Worm (Caenorhabditis elegans) whole organism, young adult: ENCODE data around the gene npp-5.

ENCODE experiments used
- K12H6.12 ChIP-seq: fragments of 200-800 bp; sonication (Bioruptor generic); optimal IDR thresholded peaks from 2 replicates; lab custom pipeline; 2018; ENCODE audit warnings: mild to moderate bottlenecking, missing genetic modification characterization, missing compliant biosample characterization
- T07F8.4 ChIP-seq: sonication (generic microtip); optimal IDR thresholded peaks from 2 replicates; lab custom pipeline; 2016; ENCODE audit warnings: mild to moderate bottlenecking, missing genetic modification characterization, moderate library complexity, missing compliant biosample characterization
- Y53F4B.3 ChIP-seq: fragments of 200-800 bp; sonication (Bioruptor generic); IDR thresholded peaks from 2 replicates; pipeline ENCODE4 v1.3.6; 2022; ENCODE audit warnings: missing genetic modification reagents, missing genetic modification characterization, missing compliant biosample characterization
- ama-1 ChIP-seq, 3 experiments: fragments of 150-350 bp in 1 of 3; sonication (generic microtip) in 2 of 3; optimal IDR thresholded peaks; 2 replicates each; lab custom pipeline; 2014 to 2018; ENCODE audit warnings: missing biosample characterization in 2 of 3, missing genetic modification characterization in 2 of 3, missing genetic modification reagents in 2 of 3
- bed-1 ChIP-seq: fragments of 200-800 bp; sonication (Bioruptor generic); IDR thresholded peaks from 2 replicates; pipeline ENCODE4 v1.3.6; 2022; ENCODE audit warnings: missing genetic modification reagents, missing genetic modification characterization, missing compliant biosample characterization
- cebp-1 ChIP-seq, 2 experiments: fragments of 200-800 bp in 1 of 2; sonication (Bioruptor generic) in 1 of 2; sonication (generic microtip) in 1 of 2; IDR thresholded peaks in 1 of 2; optimal IDR thresholded peaks in 1 of 2; 2 replicates each; pipeline versions ENCODE4 v1.3.6 to Lab custom; 2017 to 2022; ENCODE audit warnings: missing compliant biosample characterization in 2 of 2, missing genetic modification characterization in 2 of 2, mild to moderate bottlenecking in 1 of 2, missing genetic modification reagents in 1 of 2, moderate library complexity in 1 of 2
- chd-7 ChIP-seq: sonication (generic microtip); optimal IDR thresholded peaks from 2 replicates; lab custom pipeline; 2016; ENCODE audit warnings: mild to moderate bottlenecking, missing genetic modification characterization, moderate library complexity, missing compliant biosample characterization
- efl-1 ChIP-seq: fragments of 150-350 bp; optimal IDR thresholded peaks from 2 replicates; lab custom pipeline; 2014; ENCODE audit warnings: missing biosample characterization, missing genetic modification reagents, missing genetic modification characterization
- nhr-90 ChIP-seq: sonication (generic microtip); optimal IDR thresholded peaks from 2 replicates; lab custom pipeline; 2016; ENCODE audit warnings: missing genotype, mild to moderate bottlenecking, missing genetic modification characterization, missing compliant biosample characterization
- sdz-38 ChIP-seq: sonication (generic microtip); optimal IDR thresholded peaks from 2 replicates; lab custom pipeline; 2016; ENCODE audit warnings: missing genotype, missing genetic modification characterization, missing compliant biosample characterization
- ztf-18 ChIP-seq: sonication (generic microtip); optimal IDR thresholded peaks from 2 replicates; lab custom pipeline; 2016; ENCODE audit warnings: missing genotype, mild to moderate bottlenecking, missing genetic modification characterization, missing compliant biosample characterization
- ztf-25 ChIP-seq: fragments of 200-800 bp; sonication (Bioruptor generic); IDR thresholded peaks from 2 replicates; pipeline ENCODE4 v1.3.6; 2022; ENCODE audit warnings: missing genetic modification reagents, missing genetic modification characterization, missing compliant biosample characterization
- ztf-28 ChIP-seq: fragments of 200-800 bp; sonication (Bioruptor generic); IDR thresholded peaks from 2 replicates; pipeline ENCODE4 v1.3.6; 2022; ENCODE audit warnings: missing genetic modification reagents, missing genetic modification characterization, missing compliant biosample characterization

DNA sequence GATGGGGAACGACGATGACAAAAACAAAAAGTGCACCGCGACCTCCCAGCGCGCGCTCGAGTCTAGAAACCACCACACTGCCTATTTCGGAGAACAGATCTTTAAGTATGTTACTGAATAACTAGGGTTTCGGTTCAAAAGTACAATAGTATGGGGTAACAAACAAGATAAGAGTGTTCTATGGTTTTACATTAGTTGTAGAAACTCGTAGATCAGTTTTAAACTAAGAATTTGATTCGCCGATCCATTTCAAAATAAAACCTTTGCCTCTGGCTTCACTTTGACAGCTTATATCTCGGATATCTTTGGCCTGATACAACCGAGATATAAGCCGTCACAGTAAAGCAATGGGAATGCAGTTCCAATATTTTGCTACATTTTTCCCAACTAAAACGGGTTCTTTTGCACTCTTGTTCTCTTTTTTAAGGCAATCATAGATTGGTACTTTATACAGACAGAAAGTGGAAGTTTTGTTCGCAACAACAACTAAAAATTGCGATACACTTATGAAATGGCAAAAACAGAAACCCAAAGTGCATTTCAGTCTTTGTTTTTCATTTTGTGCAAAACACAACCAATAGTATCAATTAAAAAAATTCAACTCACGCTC is 16.8 kb upstream of the npp-5 start:
- no peak for TF ChIP-seq sdz-38 (tag; lab: Kevin White, UChicago)
- no peak for TF ChIP-seq ztf-25 (GFP tag; lab: Robert Waterston, UW)
- no peak for TF ChIP-seq ama-1 (optimal IDR thresholded peaks at IDR 0.05; lab: Kevin White, UChicago)
- no peak for TF ChIP-seq ama-1 (GFP tag; optimal IDR thresholded peaks at IDR 0.05; lab: Kevin White, UChicago)
- no peak for TF ChIP-seq nhr-90 (tag; lab: Kevin White, UChicago)
- no peak for TF ChIP-seq T07F8.4 (tag; lab: Kevin White, UChicago)
- TF ChIP-seq K12H6.12 (tag; lab: Kevin White, UChicago), result no peak
- no peak for TF ChIP-seq cebp-1 (GFP tag; IDR thresholded peaks at IDR 0.05; lab: Robert Waterston, UW)
- TF ChIP-seq cebp-1 (tag; optimal IDR thresholded peaks at IDR 0.05; lab: Kevin White, UChicago), result no peak
- TF ChIP-seq Y53F4B.3 (GFP tag; lab: Robert Waterston, UW), result no peak
- no peak for TF ChIP-seq ztf-18
- TF ChIP-seq chd-7 (tag; lab: Kevin White, UChicago), result no peak
- TF ChIP-seq bed-1 (GFP tag; lab: Robert Waterston, UW), result no peak
- no peak for TF ChIP-seq ztf-28 (GFP tag; lab: Robert Waterston, UW)
- TF ChIP-seq efl-1, result no peak
